Fruit fly (Drosophila melanogaster): ENCODE measurements around the gene sim.

Gene sim

dm6 chr3R:13012351-13012750, 45.2 kb upstream of the sim start (continued):
- TF ChIP-seq Ets97D (GFP tag; optimal IDR thresholded peaks at IDR 0.05) (peak; percentile 29), odd (GFP tag; optimal IDR thresholded peaks at IDR 0.05) (peak; percentile 7), CG2889 (GFP tag; IDR thresholded peaks at IDR 0.05) (peak; percentile 51; the same call in 1 of the 3 replicates), Sin3A (optimal IDR thresholded peaks at IDR 0.05) (no peak), pfk (GFP tag; optimal IDR thresholded peaks at IDR 0.05) (peak; percentile 1), so (GFP tag; IDR thresholded peaks at IDR 0.05) (0 out of 3 replicates have a peak, but pooled peaks have one; percentile 47), hb (GFP tag; IDR thresholded peaks at IDR 0.05; ENCODE audit: partially characterized antibody) (no peak), Sry-δ (GFP tag; optimal IDR thresholded peaks at IDR 0.05) (peak; percentile 30), klu (GFP tag; IDR thresholded peaks at IDR 0.05) (peak; percentile 44; the same call in 1 of the 2 replicates), Hand (GFP tag; optimal IDR thresholded peaks at IDR 0.05) (peak; percentile 50), CG4404 (GFP tag; IDR thresholded peaks at IDR 0.05) (no peak), NFAT (GFP tag; IDR thresholded peaks at IDR 0.05) (peak; percentile 58), CG5953 (GFP tag; IDR thresholded peaks at IDR 0.05) (0 out of 2 replicates have a peak, but pooled peaks have one; percentile 24), BEAF-32 (GFP tag; optimal IDR thresholded peaks at IDR 0.05) (no peak), gcm (GFP tag; optimal IDR thresholded peaks at IDR 0.05) (peak; percentile 54), tna (GFP tag; IDR thresholded peaks at IDR 0.05; ENCODE audit: partially characterized antibody) (no peak), oc (tag; optimal IDR thresholded peaks at IDR 0.05) (peak; percentile 58), E2f1 (GFP tag; IDR thresholded peaks at IDR 0.05) (peak; percentile 58), sqz (GFP tag; optimal IDR thresholded peaks at IDR 0.05) (peak; percentile 68), C15 (GFP tag; IDR thresholded peaks at IDR 0.05) (no peak), D (optimal IDR thresholded peaks at IDR 0.05) (no peak), D (GFP tag; optimal IDR thresholded peaks at IDR 0.05) (peak; percentile 40), HHEX (GFP tag; optimal IDR thresholded peaks at IDR 0.05) (no peak), eve (GFP tag; optimal IDR thresholded peaks at IDR 0.05) (no peak), al (GFP tag; IDR thresholded peaks at IDR 0.05) (0 out of 2 replicates have a peak, but pooled peaks have one; percentile 15), Tbp (GFP tag; optimal IDR thresholded peaks at IDR 0.05) (no peak), Stat92E (GFP tag; optimal IDR thresholded peaks at IDR 0.05) (no peak), YL-1 (GFP tag; optimal IDR thresholded peaks at IDR 0.05) (peak; percentile 29), Atf6 (GFP tag; IDR thresholded peaks at IDR 0.05) (peak; percentile 46; the same call in 1 of the 2 replicates), sima (GFP tag; optimal IDR thresholded peaks at IDR 0.05) (no peak), ham (GFP tag; IDR thresholded peaks at IDR 0.05) (no peak), ranshi (GFP tag; IDR thresholded peaks at IDR 0.05) (peak; percentile 55; the same call in 1 of the 2 replicates), Spps (tag; optimal IDR thresholded peaks at IDR 0.05) (no peak), CG8359 (GFP tag; optimal IDR thresholded peaks at IDR 0.05; ENCODE audit: borderline replicate concordance) (no peak), otp (GFP tag; IDR thresholded peaks at IDR 0.05) (peak; percentile 66; the same call in 1 of the 3 replicates), CG10654 (GFP tag; optimal IDR thresholded peaks at IDR 0.05) (peak; percentile 16), stwl (tag; optimal IDR thresholded peaks at IDR 0.05) (no peak), Dref (GFP tag; IDR thresholded peaks at IDR 0.05) (no peak), Lhr (GFP tag; optimal IDR thresholded peaks at IDR 0.05) (no peak), chinmo (GFP tag; IDR thresholded peaks at IDR 0.05; ENCODE audit: partially characterized antibody) (0 out of 4 replicates have a peak, but pooled peaks have one; percentile 67), mam (GFP tag; optimal IDR thresholded peaks at IDR 0.05) (peak; percentile 64), vvl (GFP tag; IDR thresholded peaks at IDR 0.05) (peak; percentile 84), HLH3B (GFP tag; IDR thresholded peaks at IDR 0.05) (peak; percentile 72), CG33557 (GFP tag; optimal IDR thresholded peaks at IDR 0.05) (no peak), CG4617 (GFP tag; optimal IDR thresholded peaks at IDR 0.05; ENCODE audit: borderline replicate concordance) (no peak), fu2 (GFP tag; optimal IDR thresholded peaks at IDR 0.05) (peak; percentile 53), Myb (GFP tag; optimal IDR thresholded peaks at IDR 0.05) (peak; percentile 51), mld (GFP tag; IDR thresholded peaks at IDR 0.05; ENCODE audit: partially characterized antibody) (no peak), PHDP (tag; optimal IDR thresholded peaks at IDR 0.05) (peak; percentile 38), dmrt99B (tag; optimal IDR thresholded peaks at IDR 0.05) (no peak), CG17186 (GFP tag; optimal IDR thresholded peaks at IDR 0.05) (peak; percentile 17)

Data from whole organism, embryonic.